Fruit fly (Drosophila melanogaster): ENCODE data around the gene pkaap.

pkaap gene

dm6 chr2L:16275809-16276178 is 12.3 kb upstream of the pkaap start:
- TF ChIP-seq pan (optimal IDR thresholded peaks at IDR 0.05), result no peak
- TF ChIP-seq foxo (GFP tag; optimal IDR thresholded peaks at IDR 0.05), result peak in 1 of 2 experiments; percentile 30
- TF ChIP-seq HLH106 (tag; optimal IDR thresholded peaks at IDR 0.05), result peak; percentile 8
- peak; percentile 12 for TF ChIP-seq fru (GFP tag; optimal IDR thresholded peaks at IDR 0.05)
- TF ChIP-seq h (GFP tag; optimal IDR thresholded peaks at IDR 0.05), result peak; percentile 21
- peak; percentile 20 for TF ChIP-seq sv (GFP tag; optimal IDR thresholded peaks at IDR 0.05)
- peak; percentile 4 for TF ChIP-seq br (GFP tag; optimal IDR thresholded peaks at IDR 0.05)
- TF ChIP-seq Sp1 (GFP tag; optimal IDR thresholded peaks at IDR 0.05), result peak; percentile 8
- TF ChIP-seq OdsH (GFP tag; optimal IDR thresholded peaks at IDR 0.05), result no peak

- TF ChIP-seq ey (GFP tag; optimal IDR thresholded peaks at IDR 0.05), result no peak
- TF ChIP-seq Jra (GFP tag; optimal IDR thresholded peaks at IDR 0.05), result no peak
- TF ChIP-seq dsf (GFP tag; optimal IDR thresholded peaks at IDR 0.05; ENCODE audit: borderline replicate concordance), result no peak
- no peak for TF ChIP-seq HLH106 (tag; optimal IDR thresholded peaks at IDR 0.05)
- TF ChIP-seq woc (GFP tag; optimal IDR thresholded peaks at IDR 0.05), result no peak
- no peak for TF ChIP-seq CG32264 (GFP tag; optimal IDR thresholded peaks at IDR 0.05)
- no peak for TF ChIP-seq brk (GFP tag; optimal IDR thresholded peaks at IDR 0.05)
These were observed 11.3 kb upstream of the pkaap start for dm6 chr2L:16276820-16277219.

- no peak for TF ChIP-seq dsf (GFP tag; optimal IDR thresholded peaks at IDR 0.05; ENCODE audit: borderline replicate concordance)
- no peak for TF ChIP-seq dl (GFP tag; optimal IDR thresholded peaks at IDR 0.05; ENCODE audit: insufficient read depth in 1 of 2, partially characterized antibody in 2 of 2)
- TF ChIP-seq h (GFP tag; optimal IDR thresholded peaks at IDR 0.05), result no peak
- TF ChIP-seq woc (GFP tag; optimal IDR thresholded peaks at IDR 0.05), result no peak
- TF ChIP-seq Dif (GFP tag; optimal IDR thresholded peaks at IDR 0.05; ENCODE audit: partially characterized antibody), result no peak
These were observed 10.2 kb upstream of the pkaap start for dm6 chr2L:16277922-16278321.

DNA sequence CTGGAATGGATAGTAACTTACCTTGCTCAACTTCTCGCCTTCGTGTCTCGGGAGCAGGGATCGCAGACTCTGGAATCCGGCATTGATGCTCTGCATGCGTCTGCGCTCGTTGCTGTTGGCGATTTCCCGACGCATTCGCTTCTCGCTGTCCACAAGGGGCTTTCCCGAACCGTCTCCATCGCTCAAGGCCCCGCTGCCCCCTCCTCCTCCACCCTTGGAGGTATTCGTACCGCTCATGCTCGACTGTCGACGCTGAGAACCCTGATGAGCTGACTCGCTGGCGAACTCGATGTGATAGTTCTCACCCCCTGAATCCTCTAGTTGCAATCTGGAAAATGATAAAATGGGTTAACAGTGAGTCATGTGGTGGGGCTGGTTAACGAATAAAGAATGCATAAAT is 9.2 kb upstream of the pkaap start:
- TF ChIP-seq Rel (GFP tag; optimal IDR thresholded peaks at IDR 0.05), result no peak
- peak; percentile 82 for TF ChIP-seq Rel (tag; optimal IDR thresholded peaks at IDR 0.05)
- no peak for TF ChIP-seq dmrt93B (GFP tag; optimal IDR thresholded peaks at IDR 0.05)
- no peak for TF ChIP-seq Dif (GFP tag; optimal IDR thresholded peaks at IDR 0.05; ENCODE audit: partially characterized antibody)

DNA sequence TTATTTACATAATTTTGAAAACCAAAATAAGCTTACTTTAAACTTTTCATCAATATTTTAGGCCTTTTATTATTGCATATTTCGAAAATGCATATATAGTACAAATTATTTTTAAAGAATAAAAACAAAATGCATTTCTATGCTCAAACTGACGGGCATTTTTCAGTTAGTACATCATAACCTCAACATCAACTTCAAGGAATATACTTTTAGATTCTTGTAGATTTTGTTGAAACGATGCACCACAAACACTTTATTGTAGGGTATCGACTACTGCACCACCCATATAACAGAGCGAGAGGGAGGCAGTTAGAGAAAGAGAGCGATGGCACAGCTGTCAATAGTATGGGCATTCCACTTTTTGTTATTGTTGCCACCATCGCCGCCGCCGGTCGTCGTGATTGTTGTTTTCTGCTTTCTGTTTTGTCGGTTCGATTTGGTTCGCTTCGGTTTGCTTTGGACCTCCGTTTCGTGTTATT is 8.3 kb upstream of the pkaap start:
- TF ChIP-seq Sp1 (GFP tag; optimal IDR thresholded peaks at IDR 0.05), result peak; percentile 46
- peak; percentile 56 for TF ChIP-seq psq (GFP tag; optimal IDR thresholded peaks at IDR 0.05)
- TF ChIP-seq ey (GFP tag; optimal IDR thresholded peaks at IDR 0.05), result peak; percentile 73
- peak; percentile 62 for TF ChIP-seq woc (GFP tag; optimal IDR thresholded peaks at IDR 0.05)
- TF ChIP-seq OdsH (GFP tag; optimal IDR thresholded peaks at IDR 0.05), result peak; percentile 72
- peak; percentile 49 for TF ChIP-seq br (GFP tag; optimal IDR thresholded peaks at IDR 0.05)
- no peak for TF ChIP-seq CG32264 (GFP tag; optimal IDR thresholded peaks at IDR 0.05)
- peak; percentile 79 for TF ChIP-seq fru (GFP tag; optimal IDR thresholded peaks at IDR 0.05)
- peak; percentile 88 for TF ChIP-seq sv (GFP tag; optimal IDR thresholded peaks at IDR 0.05)
- no peak for TF ChIP-seq GATAd (GFP tag; optimal IDR thresholded peaks at IDR 0.05)
- TF ChIP-seq Hnf4 (GFP tag; optimal IDR thresholded peaks at IDR 0.05), result peak; percentile 32
- TF ChIP-seq rgr (GFP tag; optimal IDR thresholded peaks at IDR 0.05), result peak; percentile 73
- peak; percentile 78 for TF ChIP-seq h (GFP tag; optimal IDR thresholded peaks at IDR 0.05)
- no peak for TF ChIP-seq Mio (GFP tag; optimal IDR thresholded peaks at IDR 0.05)
- no peak for TF ChIP-seq Hr83 (GFP tag; optimal IDR thresholded peaks at IDR 0.05; ENCODE audit: poor library complexity, severe bottlenecking)
- TF ChIP-seq dmrt93B (GFP tag; optimal IDR thresholded peaks at IDR 0.05), result peak; percentile 20
- TF ChIP-seq foxo (GFP tag; optimal IDR thresholded peaks at IDR 0.05), result peak in 1 of 2 experiments; percentile 68
- TF ChIP-seq HLH106 (tag; optimal IDR thresholded peaks at IDR 0.05), result peak; percentile 53

- TF ChIP-seq HLH106 (tag; optimal IDR thresholded peaks at IDR 0.05) (peak; percentile 22), woc (GFP tag; optimal IDR thresholded peaks at IDR 0.05) (peak; percentile 55), psq (GFP tag; optimal IDR thresholded peaks at IDR 0.05) (peak; percentile 16), rgr (GFP tag; optimal IDR thresholded peaks at IDR 0.05) (no peak), CrebA (GFP tag; optimal IDR thresholded peaks at IDR 0.05; ENCODE audit: borderline replicate concordance) (no peak), ey (GFP tag; optimal IDR thresholded peaks at IDR 0.05) (peak; percentile 24), Sp1 (GFP tag; optimal IDR thresholded peaks at IDR 0.05) (peak; percentile 25), fru (GFP tag; optimal IDR thresholded peaks at IDR 0.05) (peak; percentile 45), foxo (GFP tag; optimal IDR thresholded peaks at IDR 0.05) (peak in 1 of 2 experiments; percentile 50), h (GFP tag; optimal IDR thresholded peaks at IDR 0.05) (peak; percentile 28), dl (GFP tag; optimal IDR thresholded peaks at IDR 0.05; ENCODE audit: insufficient read depth in 1 of 2, partially characterized antibody in 2 of 2) (no peak), OdsH (GFP tag; optimal IDR thresholded peaks at IDR 0.05) (peak; percentile 17)
These were observed 6.5 kb upstream of the pkaap start for dm6 chr2L:16281419-16282076.
